Worm (Caenorhabditis elegans): ENCODE measurements around the gene T10C6.16.

DNA sequence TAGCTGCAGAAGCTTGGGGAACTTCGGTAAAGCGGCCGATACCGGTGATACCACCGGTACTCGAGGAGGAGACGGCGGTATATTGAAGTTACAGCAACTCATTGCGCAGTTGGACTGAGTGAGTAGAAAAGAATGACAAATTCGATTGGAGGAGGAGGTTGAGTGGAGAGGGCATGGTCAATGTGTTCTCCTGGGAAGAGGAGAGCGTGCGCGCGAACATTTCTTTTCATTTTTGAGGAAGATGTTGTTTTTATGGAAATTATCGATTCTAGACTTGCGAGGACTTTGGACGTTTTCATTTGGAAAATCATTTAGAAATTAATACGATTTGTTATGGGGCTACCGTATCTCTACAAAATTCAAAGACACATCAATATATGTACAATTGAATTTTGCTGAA is 3.6 kb downstream of the T10C6.16 start:
- TF ChIP-seq peb-1 (tag; optimal IDR thresholded peaks at IDR 0.05) (no peak), ztf-11 (tag; optimal IDR thresholded peaks at IDR 0.05) (no peak), nhr-12 (tag; optimal IDR thresholded peaks at IDR 0.05) (no peak), lin-39 (tag; optimal IDR thresholded peaks at IDR 0.05) (no peak)
